Worm (Caenorhabditis elegans) whole organism, L4 larva: Measurements from ENCODE around the gene pes-4.
"Not testable (repeated sequence)": the region's sequence is repeated elsewhere in the genome, so short reads cannot be mapped to it uniquely, and the experiment has no call there.

ENCODE experiments used
- arid-1 ChIP-seq: fragments of 200-800 bp; sonication (Bioruptor generic); conservative IDR thresholded peaks from 2 replicates; pipeline ENCODE4 v1.3.6; 2022; ENCODE audit warnings: missing genetic modification reagents, missing genetic modification characterization, missing compliant biosample characterization
- ceh-82 ChIP-seq: sonication (generic microtip); optimal IDR thresholded peaks from 2 replicates; lab custom pipeline; 2017; ENCODE audit warnings: missing biosample characterization, missing genetic modification characterization
- dpl-1 ChIP-seq: fragments of 150-350 bp; optimal IDR thresholded peaks from 2 replicates; lab custom pipeline; 2014; ENCODE audit warnings: missing biosample characterization, missing genetic modification reagents, missing genetic modification characterization
- hlh-11 ChIP-seq: fragments of 200-800 bp; sonication (Bioruptor generic); optimal IDR thresholded peaks from 2 replicates; lab custom pipeline; 2018; ENCODE audit warnings: mild to moderate bottlenecking, missing genetic modification characterization, missing compliant biosample characterization
- nhr-10 ChIP-seq: fragments of 150-350 bp; optimal IDR thresholded peaks from 2 replicates; lab custom pipeline; 2014; ENCODE audit warnings: missing biosample characterization, missing genetic modification characterization
- nhr-237 ChIP-seq: sonication (generic microtip); optimal IDR thresholded peaks from 2 replicates; lab custom pipeline; 2017; ENCODE audit warnings: missing biosample characterization, missing genetic modification characterization
- nhr-25 ChIP-seq: sonication (generic microtip); optimal IDR thresholded peaks from 2 replicates; lab custom pipeline; 2017; ENCODE audit warnings: missing genetic modification characterization, mild to moderate bottlenecking, missing compliant biosample characterization, antibody characterized with exemption, moderate library complexity, borderline replicate concordance; ENCODE audit not compliant: insufficient read depth
- nhr-28 ChIP-seq: fragments of 150-350 bp; optimal IDR thresholded peaks from 2 replicates; lab custom pipeline; 2014; ENCODE audit warnings: missing biosample characterization, missing genetic modification characterization
- skn-1 ChIP-seq: fragments of 150-350 bp; optimal IDR thresholded peaks from 2 replicates; lab custom pipeline; 2014; ENCODE audit warnings: missing biosample characterization, missing genetic modification characterization
- snpc-4 ChIP-seq: fragments of 150-350 bp; optimal IDR thresholded peaks from 2 replicates; lab custom pipeline; 2014; ENCODE audit warnings: missing biosample characterization, missing genetic modification characterization
- zfp-2 ChIP-seq: sonication (generic microtip); optimal IDR thresholded peaks from 2 replicates; lab custom pipeline; 2016; ENCODE audit warnings: mild to moderate bottlenecking, missing genetic modification characterization, missing compliant biosample characterization
- ztf-11 ChIP-seq: fragments of 150-350 bp; optimal IDR thresholded peaks from 2 replicates; lab custom pipeline; 2014; ENCODE audit warnings: missing biosample characterization, missing genetic modification characterization

ce11 chrIII:1266799-1267198 lies 36.7 kb upstream of the pes-4 start, which contains the start of gene fbxa-151:
- TF ChIP-seq arid-1 (GFP tag; lab: Robert Waterston, UW); nhr-237; ztf-11 (tag; lab: Kevin White, UChicago); nhr-10 (tag; lab: Kevin White, UChicago); ceh-82 (tag; lab: Kevin White, UChicago); nhr-25; zfp-2; dpl-1 (GFP tag; lab: Kevin White, UChicago); skn-1; nhr-28 (tag; lab: Kevin White, UChicago); hlh-11 (tag; lab: Kevin White, UChicago); snpc-4: not testable (repeated sequence)
